Worm (Caenorhabditis elegans): Measurements from ENCODE around the gene vab-3.

vab-3 gene

DNA sequence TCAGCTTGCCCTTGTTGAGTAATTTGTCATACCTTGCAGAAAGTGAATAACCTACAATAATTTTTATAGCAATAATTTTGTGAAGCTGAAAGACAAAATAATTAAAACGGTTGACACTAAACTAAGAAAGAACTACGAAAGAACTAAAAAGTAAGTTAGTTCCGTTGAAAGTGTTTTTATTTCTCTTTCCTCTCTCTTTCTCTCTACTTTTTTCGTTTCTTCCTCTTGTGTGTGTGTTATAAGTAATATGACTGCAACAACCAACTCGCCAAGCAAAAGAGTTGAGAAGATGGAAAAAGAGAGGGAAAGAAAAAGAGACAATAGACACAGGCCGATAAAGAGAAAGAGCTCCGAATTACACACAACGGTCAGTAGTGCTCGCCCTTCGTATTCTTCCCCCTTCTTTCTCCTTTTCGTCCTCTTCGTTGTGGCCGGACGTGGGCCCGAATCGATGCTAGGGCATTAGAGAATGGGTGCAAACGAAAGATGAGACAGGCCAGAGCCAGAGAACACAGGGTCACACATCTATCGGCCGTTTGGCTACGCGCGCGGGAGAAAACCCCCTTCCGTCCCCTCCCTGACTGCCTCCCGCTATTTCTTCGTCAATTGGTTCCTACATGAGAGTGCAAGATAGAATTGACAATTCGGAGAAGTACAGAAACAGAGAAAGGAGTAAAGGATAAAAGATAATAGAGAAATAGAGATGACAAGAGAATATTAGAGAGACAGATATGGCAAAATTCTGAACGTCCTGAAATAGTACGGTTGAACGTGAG lies 55.7 kb downstream of the vab-3 start, which contains the start of gene syd-2 (continued):
- TF ChIP-seq F10E7.11 (tag; optimal IDR thresholded peaks at IDR 0.05): no peak
- TF ChIP-seq lsl-1 (GFP tag; optimal IDR thresholded peaks at IDR 0.05): no peak
- TF ChIP-seq let-526 (GFP tag; IDR thresholded peaks at IDR 0.05): 0 out of 2 replicates have a peak, but pooled peaks have one; percentile 19
- TF ChIP-seq pha-4 (tag; optimal IDR thresholded peaks at IDR 0.05): no peak
- TF ChIP-seq hlh-12 (tag; optimal IDR thresholded peaks at IDR 0.05): no peak
- no peak for TF ChIP-seq ztf-22 (GFP tag; optimal IDR thresholded peaks at IDR 0.05)
- TF ChIP-seq rpc-1 (optimal IDR thresholded peaks at IDR 0.05): no peak
- no peak for TF ChIP-seq rpc-1 (tag; optimal IDR thresholded peaks at IDR 0.05)
- no peak for TF ChIP-seq ama-1 (optimal IDR thresholded peaks at IDR 0.05)
- no peak for TF ChIP-seq ama-1 (GFP tag; optimal IDR thresholded peaks at IDR 0.05)
- TF ChIP-seq efl-1 (GFP tag; optimal IDR thresholded peaks at IDR 0.05): no peak
- no peak for TF ChIP-seq unc-130 (GFP tag; optimal IDR thresholded peaks at IDR 0.05)
- TF ChIP-seq akir-1 (GFP tag; optimal IDR thresholded peaks at IDR 0.05): no peak
- TF ChIP-seq F55B11.4 (tag; optimal IDR thresholded peaks at IDR 0.05; ENCODE audit: borderline replicate concordance, insufficient read depth): no peak
- TF ChIP-seq lsy-27 (tag; optimal IDR thresholded peaks at IDR 0.05; ENCODE audit: borderline replicate concordance, insufficient read depth): no peak
- no peak for TF ChIP-seq him-1 (tag; optimal IDR thresholded peaks at IDR 0.05)
- no peak for TF ChIP-seq aptf-3 (GFP tag; IDR thresholded peaks at IDR 0.05)
- TF ChIP-seq ekl-4 (GFP tag; IDR thresholded peaks at IDR 0.05): 0 out of 2 replicates have a peak, but pooled peaks have one; percentile 20
- TF ChIP-seq ztf-28 (GFP tag; IDR thresholded peaks at IDR 0.05): no peak
- no peak for TF ChIP-seq atf-7 (tag; optimal IDR thresholded peaks at IDR 0.05)
- TF ChIP-seq F49E8.2 (tag; optimal IDR thresholded peaks at IDR 0.05; ENCODE audit: insufficient read depth): no peak
- TF ChIP-seq F39B2.1 (GFP tag; IDR thresholded peaks at IDR 0.05): no peak
- TF ChIP-seq ceh-27 (GFP tag; optimal IDR thresholded peaks at IDR 0.05): peak; percentile 56
- no peak for TF ChIP-seq mcd-1 (GFP tag; IDR thresholded peaks at IDR 0.05)
- no peak for TF ChIP-seq gei-17 (GFP tag; optimal IDR thresholded peaks at IDR 0.05)
- TF ChIP-seq athp-1 (tag; optimal IDR thresholded peaks at IDR 0.05): no peak
- no peak for TF ChIP-seq dpff-1 (tag; optimal IDR thresholded peaks at IDR 0.05)
- TF ChIP-seq mel-28 (tag; optimal IDR thresholded peaks at IDR 0.05; ENCODE audit: borderline replicate concordance): no peak
- TF ChIP-seq lin-35 (GFP tag; optimal IDR thresholded peaks at IDR 0.05): peak in 1 of 3 experiments; percentile 11
- no peak for TF ChIP-seq bed-2 (GFP tag; IDR thresholded peaks at IDR 0.05)
- peak; percentile 16 for TF ChIP-seq madf-10 (tag; optimal IDR thresholded peaks at IDR 0.05)
- peak; percentile 81 for TF ChIP-seq nhr-80 (tag; optimal IDR thresholded peaks at IDR 0.05)
- TF ChIP-seq C06A6.2 (GFP tag; conservative IDR thresholded peaks at IDR 0.05): no peak
- no peak for TF ChIP-seq Y53G8AR.9 (GFP tag; conservative IDR thresholded peaks at IDR 0.05)
- TF ChIP-seq xnd-1 (tag; optimal IDR thresholded peaks at IDR 0.05): no peak
- TF ChIP-seq ztf-3 (GFP tag; optimal IDR thresholded peaks at IDR 0.05): no peak
- no peak for TF ChIP-seq snpc-3.4 (tag; optimal IDR thresholded peaks at IDR 0.05)
- TF ChIP-seq ztf-6 (GFP tag; IDR thresholded peaks at IDR 0.05): no peak
- no peak for TF ChIP-seq tlf-1 (GFP tag; optimal IDR thresholded peaks at IDR 0.05)
- no peak for TF ChIP-seq sptf-2 (GFP tag; optimal IDR thresholded peaks at IDR 0.05)
- TF ChIP-seq D2030.7 (GFP tag; IDR thresholded peaks at IDR 0.05): no peak
- no peak for TF ChIP-seq T26A5.8 (tag; optimal IDR thresholded peaks at IDR 0.05)
- no peak for TF ChIP-seq hmg-20 (GFP tag; IDR thresholded peaks at IDR 0.05)
- TF ChIP-seq ceh-91 (GFP tag; IDR thresholded peaks at IDR 0.05): no peak
- no peak for TF ChIP-seq F52B5.7 (tag; optimal IDR thresholded peaks at IDR 0.05)
- peak; percentile 64 for TF ChIP-seq lin-40 (tag; optimal IDR thresholded peaks at IDR 0.05)
- TF ChIP-seq ceh-79 (tag; optimal IDR thresholded peaks at IDR 0.05): no peak
- TF ChIP-seq C17E4.6 (GFP tag; IDR thresholded peaks at IDR 0.05): no peak
- TF ChIP-seq sdz-38 (tag; optimal IDR thresholded peaks at IDR 0.05): no peak

All from whole organism, young adult.